Worm (Caenorhabditis elegans): Measurements from ENCODE around the gene Y46G5A.34.

Y46G5A.34 gene

ce11 chrII:12778374-12778773 lies 1.9 kb downstream of the Y46G5A.34 start:
- TF ChIP-seq sptf-1 (tag; optimal IDR thresholded peaks at IDR 0.05) (peak; percentile 47), mep-1 (tag; optimal IDR thresholded peaks at IDR 0.05) (peak; percentile 27), lin-13 (tag; optimal IDR thresholded peaks at IDR 0.05) (peak; percentile 70)

- TF ChIP-seq lsy-2 (tag; optimal IDR thresholded peaks at IDR 0.05) (no peak), ztf-11 (tag; optimal IDR thresholded peaks at IDR 0.05) (no peak), nhr-28 (tag; optimal IDR thresholded peaks at IDR 0.05) (no peak), nhr-76 (tag; optimal IDR thresholded peaks at IDR 0.05) (no peak), nhr-237 (tag; optimal IDR thresholded peaks at IDR 0.05) (no peak), ceh-43 (GFP tag; optimal IDR thresholded peaks at IDR 0.05) (no peak), ceh-39 (tag; optimal IDR thresholded peaks at IDR 0.05) (no peak)
Observed at ce11 chrII:12785391-12785790, 8.9 kb downstream of the Y46G5A.34 start, which contains the start of gene Y46G5A.15. Gene Y46G5A.15 (minus strand): TSS chrII:12785416.

ce11 chrII:12787831-12788248 lies 11.4 kb downstream of the Y46G5A.34 start, which contains the start of gene alkb-7:
Gene alkb-7 (minus strand): TSS chrII:12788153.
- TF ChIP-seq ceh-43 (GFP tag; optimal IDR thresholded peaks at IDR 0.05) (peak; percentile 29), ztf-11 (tag; optimal IDR thresholded peaks at IDR 0.05) (no peak)

- TF ChIP-seq unc-62 (GFP tag; optimal IDR thresholded peaks at IDR 0.05) = no peak
- no peak for TF ChIP-seq lin-13 (tag; optimal IDR thresholded peaks at IDR 0.05)
- no peak for TF ChIP-seq cnd-1 (tag; optimal IDR thresholded peaks at IDR 0.05)
Observed at ce11 chrII:12789497-12789896, 13.0 kb downstream of the Y46G5A.34 start.

ce11 chrII:12790392-12790791 lies 13.9 kb downstream of the Y46G5A.34 start:
- TF ChIP-seq bed-3 (GFP tag; optimal IDR thresholded peaks at IDR 0.05) (no peak), pha-4 (tag; optimal IDR thresholded peaks at IDR 0.05) (no peak), hlh-1 (tag; optimal IDR thresholded peaks at IDR 0.05) (no peak), lin-32 (GFP tag; optimal IDR thresholded peaks at IDR 0.05) (no peak), elt-3 (tag; optimal IDR thresholded peaks at IDR 0.05) (no peak), nhr-237 (tag; optimal IDR thresholded peaks at IDR 0.05) (no peak), sptf-1 (tag; optimal IDR thresholded peaks at IDR 0.05) (no peak), unc-120 (tag; optimal IDR thresholded peaks at IDR 0.05; ENCODE audit: poor library complexity, severe bottlenecking) (no peak), nhr-2 (tag; optimal IDR thresholded peaks at IDR 0.05) (no peak), unc-39 (tag; optimal IDR thresholded peaks at IDR 0.05) (no peak), cnd-1 (tag; optimal IDR thresholded peaks at IDR 0.05) (no peak), ham-2 (GFP tag; optimal IDR thresholded peaks at IDR 0.05) (no peak), ceh-39 (tag; optimal IDR thresholded peaks at IDR 0.05) (no peak), lin-13 (tag; optimal IDR thresholded peaks at IDR 0.05) (no peak), tbx-8 (GFP tag; optimal IDR thresholded peaks at IDR 0.05) (no peak)

- no peak for TF ChIP-seq ceh-43 (GFP tag; optimal IDR thresholded peaks at IDR 0.05)
- no peak for TF ChIP-seq nhr-76 (tag; optimal IDR thresholded peaks at IDR 0.05)
- no peak for TF ChIP-seq ces-1 (GFP tag; optimal IDR thresholded peaks at IDR 0.05)
- no peak for TF ChIP-seq blmp-1 (tag; optimal IDR thresholded peaks at IDR 0.05)
- no peak for TF ChIP-seq hlh-1 (tag; optimal IDR thresholded peaks at IDR 0.05)
- no peak for TF ChIP-seq unc-39 (tag; optimal IDR thresholded peaks at IDR 0.05)
- TF ChIP-seq lsy-2 (tag; optimal IDR thresholded peaks at IDR 0.05) = no peak
- no peak for TF ChIP-seq nhr-12 (tag; optimal IDR thresholded peaks at IDR 0.05)
- TF ChIP-seq flh-1 (GFP tag; optimal IDR thresholded peaks at IDR 0.05) = no peak
- no peak for TF ChIP-seq unc-120 (tag; optimal IDR thresholded peaks at IDR 0.05; ENCODE audit: poor library complexity, severe bottlenecking)
Observed at ce11 chrII:12795188-12795587, 18.7 kb downstream of the Y46G5A.34 start.

ce11 chrII:12796040-12796502 lies 19.6 kb downstream of the Y46G5A.34 start, which contains the start of gene cpt-1:
Gene cpt-1 (minus strand): TSS chrII:12796452.
- TF ChIP-seq unc-120 (tag; optimal IDR thresholded peaks at IDR 0.05; ENCODE audit: poor library complexity, severe bottlenecking) (no peak), nhr-12 (tag; optimal IDR thresholded peaks at IDR 0.05) (no peak), ceh-39 (tag; optimal IDR thresholded peaks at IDR 0.05) (no peak), blmp-1 (tag; optimal IDR thresholded peaks at IDR 0.05) (no peak)
